Worm (Caenorhabditis elegans): ENCODE results near the gene C31H2.14.

C31H2.14 gene

ce11 chrX:5147918-5148317 is at the start of gene C31H2.14:
C31H2.14 (plus strand) TSS chrX:5148218.
- no peak for TF ChIP-seq hsf-1 (GFP tag; IDR thresholded peaks at IDR 0.05)
- TF ChIP-seq sea-2 (GFP tag; IDR thresholded peaks at IDR 0.05): no peak
- no peak for TF ChIP-seq F39B2.1 (GFP tag; IDR thresholded peaks at IDR 0.05)
- no peak for TF ChIP-seq Y53G8AR.9 (GFP tag; conservative IDR thresholded peaks at IDR 0.05)
- no peak for TF ChIP-seq pbrm-1 (GFP tag; IDR thresholded peaks at IDR 0.05)
- no peak for TF ChIP-seq repo-1 (tag; optimal IDR thresholded peaks at IDR 0.05)
- TF ChIP-seq D2030.7 (GFP tag; IDR thresholded peaks at IDR 0.05): no peak
- no peak for TF ChIP-seq attf-5 (GFP tag; optimal IDR thresholded peaks at IDR 0.05)

ce11 chrX:5098935-5099334 is 49.1 kb upstream of the C31H2.14 start:
- TF ChIP-seq dox-1 (GFP tag; IDR thresholded peaks at IDR 0.05) (no peak), nfya-2 (GFP tag; IDR thresholded peaks at IDR 0.05) (no peak), ztf-26 (tag; optimal IDR thresholded peaks at IDR 0.05) (no peak), nhr-27 (tag; optimal IDR thresholded peaks at IDR 0.05) (no peak), B0261.1 (tag; optimal IDR thresholded peaks at IDR 0.05) (no peak), rpc-1 (optimal IDR thresholded peaks at IDR 0.05) (no peak), rpc-1 (tag; optimal IDR thresholded peaks at IDR 0.05) (no peak), nhr-179 (tag; optimal IDR thresholded peaks at IDR 0.05) (no peak), madf-8 (GFP tag; conservative IDR thresholded peaks at IDR 0.05) (no peak), attf-5 (GFP tag; optimal IDR thresholded peaks at IDR 0.05) (no peak), Y95B8A.8 (GFP tag; IDR thresholded peaks at IDR 0.05) (no peak), Y79H2A.3 (GFP tag; conservative IDR thresholded peaks at IDR 0.05) (no peak), ztf-25 (GFP tag; IDR thresholded peaks at IDR 0.05) (no peak), egl-18 (GFP tag; IDR thresholded peaks at IDR 0.05) (no peak), ceh-100 (GFP tag; IDR thresholded peaks at IDR 0.05) (no peak), zim-3 (tag; optimal IDR thresholded peaks at IDR 0.05) (no peak), sptf-2 (GFP tag; optimal IDR thresholded peaks at IDR 0.05) (no peak), let-526 (GFP tag; IDR thresholded peaks at IDR 0.05) (no peak), ama-1 (optimal IDR thresholded peaks at IDR 0.05) (no peak), ama-1 (GFP tag; optimal IDR thresholded peaks at IDR 0.05) (no peak), lin-40 (tag; optimal IDR thresholded peaks at IDR 0.05) (no peak)

- peak; percentile 7 for TF ChIP-seq ztf-26 (tag; optimal IDR thresholded peaks at IDR 0.05)
- TF ChIP-seq tbp1 (GFP tag; optimal IDR thresholded peaks at IDR 0.05): peak; percentile 11
- TF ChIP-seq xnd-1 (tag; optimal IDR thresholded peaks at IDR 0.05): no peak
- TF ChIP-seq ccch-3 (GFP tag; optimal IDR thresholded peaks at IDR 0.05): no peak
- TF ChIP-seq madf-6 (GFP tag; IDR thresholded peaks at IDR 0.05): peak; percentile 30; the same call in 1 of the 2 replicates
- TF ChIP-seq zfh-2 (GFP tag; conservative IDR thresholded peaks at IDR 0.05): peak; percentile 76
- 0 out of 2 replicates have a peak, but pooled peaks have one; percentile 30 for TF ChIP-seq ztf-25 (GFP tag; IDR thresholded peaks at IDR 0.05)
- no peak for TF ChIP-seq madf-3 (GFP tag; IDR thresholded peaks at IDR 0.05)
- TF ChIP-seq snpc-4 (GFP tag; optimal IDR thresholded peaks at IDR 0.05): no peak
- peak in 1 of 4 experiments; percentile 16 for TF ChIP-seq snpc-4 (tag; optimal IDR thresholded peaks at IDR 0.05)
- no peak for TF ChIP-seq cebp-2 (GFP tag; IDR thresholded peaks at IDR 0.05)
- no peak for TF ChIP-seq efl-1 (GFP tag; optimal IDR thresholded peaks at IDR 0.05)
- peak; percentile 68 for TF ChIP-seq B0336.3 (GFP tag; IDR thresholded peaks at IDR 0.05)
- peak; percentile 56; the same call in 1 of the 2 replicates for TF ChIP-seq egrh-3 (GFP tag; IDR thresholded peaks at IDR 0.05)
- no peak for TF ChIP-seq lin-26 (GFP tag; IDR thresholded peaks at IDR 0.05)
- TF ChIP-seq atf-7 (tag; optimal IDR thresholded peaks at IDR 0.05): peak; percentile 45
- TF ChIP-seq let-526 (GFP tag; IDR thresholded peaks at IDR 0.05): peak; percentile 74; the same call in 1 of the 2 replicates
- peak; percentile 72 to 76 for TF ChIP-seq let-607 (tag; optimal IDR thresholded peaks at IDR 0.05)
- TF ChIP-seq attf-3 (GFP tag; conservative IDR thresholded peaks at IDR 0.05): no peak
- TF ChIP-seq bed-2 (GFP tag; IDR thresholded peaks at IDR 0.05): no peak
- TF ChIP-seq C06A6.2 (GFP tag; conservative IDR thresholded peaks at IDR 0.05): no peak
- no peak for TF ChIP-seq ztf-28 (GFP tag; IDR thresholded peaks at IDR 0.05)
- peak; percentile 85; the same call in 1 of the 2 replicates for TF ChIP-seq Y53G8AR.9 (GFP tag; conservative IDR thresholded peaks at IDR 0.05)
- no peak for TF ChIP-seq attf-5 (GFP tag; optimal IDR thresholded peaks at IDR 0.05)
Observed at ce11 chrX:5100738-5101379, 47.2 kb upstream of the C31H2.14 start, which contains the start of gene vit-2. vit-2 (plus strand) TSS chrX:5101042.

All from whole organism, young adult.